Worm (Caenorhabditis elegans) whole organism, mixed stage, embryonic: ENCODE measurements around the gene abcf-2.
"Not testable (repeated sequence)": the region's sequence is repeated elsewhere in the genome, so short reads cannot be mapped to it uniquely, and the experiment has no call there.

Source experiments
- bed-3 ChIP-seq: fragments of 200-800 bp; sonication (Bioruptor generic); optimal IDR thresholded peaks from 3 replicates; lab custom pipeline; 2018; ENCODE audit warnings: mild to moderate bottlenecking, missing genetic modification characterization, moderate library complexity, missing compliant biosample characterization
- blmp-1 ChIP-seq: fragments of 150-350 bp; optimal IDR thresholded peaks from 2 replicates; lab custom pipeline; 2014; ENCODE audit warnings: missing biosample characterization, missing genetic modification characterization
- ceh-39 ChIP-seq: fragments of 150-350 bp; optimal IDR thresholded peaks from 2 replicates; lab custom pipeline; 2014; ENCODE audit warnings: missing biosample characterization, missing genetic modification characterization
- ceh-43 ChIP-seq: fragments of 200-800 bp; sonication (Bioruptor generic); optimal IDR thresholded peaks from 2 replicates; lab custom pipeline; 2018; ENCODE audit warnings: mild to moderate bottlenecking, missing genetic modification characterization, moderate library complexity, missing compliant biosample characterization
- ceh-83 ChIP-seq: fragments of 200-800 bp; sonication (Bioruptor generic); optimal IDR thresholded peaks from 2 replicates; lab custom pipeline; 2018; ENCODE audit warnings: mild to moderate bottlenecking, missing genetic modification characterization, missing compliant biosample characterization
- cnd-1 ChIP-seq: fragments of 200-800 bp; sonication (Bioruptor generic); optimal IDR thresholded peaks from 2 replicates; lab custom pipeline; 2018; ENCODE audit warnings: mild to moderate bottlenecking, missing genetic modification characterization, missing compliant biosample characterization
- drap-1 ChIP-seq: fragments of 200-800 bp; sonication (Bioruptor generic); optimal IDR thresholded peaks from 3 replicates; lab custom pipeline; 2018; ENCODE audit warnings: mild to moderate bottlenecking, missing genetic modification characterization, missing compliant biosample characterization
- elt-1 ChIP-seq: sonication (generic microtip); optimal IDR thresholded peaks from 2 replicates; lab custom pipeline; 2017; ENCODE audit warnings: missing genetic modification characterization, mild to moderate bottlenecking, missing compliant biosample characterization, antibody characterized with exemption, moderate library complexity, borderline replicate concordance; ENCODE audit not compliant: insufficient read depth
- flh-1 ChIP-seq: fragments of 200-800 bp; sonication (Bioruptor generic); optimal IDR thresholded peaks from 2 replicates; lab custom pipeline; 2018; ENCODE audit warnings: mild to moderate bottlenecking, missing genetic modification characterization, moderate library complexity, missing compliant biosample characterization
- ham-2 ChIP-seq: fragments of 200-800 bp; sonication (Bioruptor generic); optimal IDR thresholded peaks from 2 replicates; lab custom pipeline; 2018; ENCODE audit warnings: mild to moderate bottlenecking, missing genetic modification characterization, missing compliant biosample characterization
- hlh-1 ChIP-seq: fragments of 150-350 bp; optimal IDR thresholded peaks from 2 replicates; lab custom pipeline; 2014; ENCODE audit warnings: missing biosample characterization, missing genetic modification reagents, missing genetic modification characterization
- lin-13 ChIP-seq: fragments of 150-350 bp; optimal IDR thresholded peaks from 2 replicates; lab custom pipeline; 2014; ENCODE audit warnings: missing biosample characterization, missing genetic modification characterization
- lin-32 ChIP-seq: fragments of 200-800 bp; sonication (Bioruptor generic); optimal IDR thresholded peaks from 2 replicates; lab custom pipeline; 2018; ENCODE audit warnings: mild to moderate bottlenecking, missing genetic modification characterization, missing compliant biosample characterization
- lsy-2 ChIP-seq: fragments of 150-350 bp; optimal IDR thresholded peaks from 2 replicates; lab custom pipeline; 2014; ENCODE audit warnings: missing biosample characterization, missing genetic modification characterization
- mep-1 ChIP-seq: fragments of 150-350 bp; optimal IDR thresholded peaks from 2 replicates; lab custom pipeline; 2017; ENCODE audit warnings: missing biosample characterization, missing genetic modification reagents, missing genetic modification characterization, inconsistent platforms
- mls-2 ChIP-seq: sonication (generic microtip); optimal IDR thresholded peaks from 2 replicates; lab custom pipeline; 2016; ENCODE audit warnings: mild to moderate bottlenecking, missing genetic modification characterization, moderate library complexity, missing compliant biosample characterization
- nhr-12 ChIP-seq: fragments of 150-350 bp; optimal IDR thresholded peaks from 2 replicates; lab custom pipeline; 2014; ENCODE audit warnings: missing biosample characterization, missing genetic modification characterization
- nhr-2 ChIP-seq: fragments of 150-350 bp; optimal IDR thresholded peaks from 2 replicates; lab custom pipeline; 2014; ENCODE audit warnings: missing biosample characterization, missing genetic modification characterization
- nhr-237 ChIP-seq: fragments of 150-350 bp; optimal IDR thresholded peaks from 2 replicates; lab custom pipeline; 2014; ENCODE audit warnings: missing biosample characterization, missing genetic modification characterization
- nhr-28 ChIP-seq: fragments of 150-350 bp; optimal IDR thresholded peaks from 2 replicates; lab custom pipeline; 2014; ENCODE audit warnings: missing biosample characterization, missing genetic modification characterization
- nhr-76 ChIP-seq: sonication (generic microtip); optimal IDR thresholded peaks from 2 replicates; lab custom pipeline; 2017; ENCODE audit warnings: missing biosample characterization, missing genetic modification characterization
- snpc-4 ChIP-seq: fragments of 150-350 bp; optimal IDR thresholded peaks from 2 replicates; lab custom pipeline; 2014; ENCODE audit warnings: missing biosample characterization, missing genetic modification characterization
- sptf-1 ChIP-seq: sonication (generic microtip); optimal IDR thresholded peaks from 2 replicates; lab custom pipeline; 2017; ENCODE audit warnings: mild to moderate bottlenecking, missing genetic modification characterization, moderate library complexity, missing compliant biosample characterization
- tbx-8 ChIP-seq: fragments of 200-800 bp; sonication (Bioruptor generic); optimal IDR thresholded peaks from 2 replicates; lab custom pipeline; 2018; ENCODE audit warnings: mild to moderate bottlenecking, missing genetic modification characterization, moderate library complexity, missing compliant biosample characterization
- unc-120 ChIP-seq: sonication (generic microtip); optimal IDR thresholded peaks from 2 replicates; lab custom pipeline; 2017; ENCODE audit warnings: missing genetic modification characterization, missing compliant biosample characterization; ENCODE audit not compliant: poor library complexity, severe bottlenecking
- unc-39 ChIP-seq: fragments of 150-350 bp; optimal IDR thresholded peaks from 2 replicates; lab custom pipeline; 2014; ENCODE audit warnings: missing biosample characterization, missing genetic modification characterization
- unc-62 ChIP-seq: fragments of 150-350 bp; optimal IDR thresholded peaks from 2 replicates; lab custom pipeline; 2014; ENCODE audit warnings: missing biosample characterization, missing genetic modification reagents, missing genetic modification characterization

The abcf-2 gene

DNA sequence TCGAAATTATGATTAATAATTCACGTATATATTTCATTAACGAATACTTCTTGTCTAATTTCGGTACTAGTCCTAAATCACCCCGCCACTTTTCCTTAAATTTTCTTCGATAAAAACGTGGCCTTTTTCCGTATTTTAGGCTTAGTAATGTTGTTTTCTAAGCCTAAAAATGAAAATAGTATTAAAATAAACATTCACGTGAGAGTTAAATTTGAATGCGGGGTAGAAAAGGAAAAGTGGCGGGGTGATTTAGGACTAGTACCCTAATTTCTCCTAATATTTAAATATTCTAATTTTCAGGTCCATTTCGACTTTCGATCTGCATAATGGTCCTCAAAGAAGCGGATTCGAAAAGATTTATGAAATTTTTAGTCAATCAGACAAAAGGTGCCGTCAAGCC lies 36.9 kb upstream of the abcf-2 start, which contains the start of gene T28A8.6:
TSS of gene T28A8.6 (plus strand) at position 301 of the 400 bp plus-strand sequence.
- TF ChIP-seq sptf-1 (tag; lab: Kevin White, UChicago); bed-3; nhr-2 (tag; lab: Kevin White, UChicago): not testable (repeated sequence)

- TF ChIP-seq elt-1 (tag; lab: Kevin White, UChicago) (no peak), nhr-76 (tag; lab: Kevin White, UChicago) (no peak), nhr-237 (tag; lab: Kevin White, UChicago) (no peak), nhr-12 (no peak), cnd-1 (tag; lab: Kevin White, UChicago) (no peak), snpc-4 (tag; lab: Kevin White, UChicago) (no peak), nhr-2 (tag; lab: Kevin White, UChicago) (no peak), ham-2 (GFP tag; lab: Kevin White, UChicago) (no peak), tbx-8 (GFP tag; lab: Kevin White, UChicago) (no peak), drap-1 (no peak), bed-3 (no peak), mep-1 (tag; lab: Kevin White, UChicago) (no peak)
- TF ChIP-seq, all 35 proteins: peak for 0
Observed at ce11 chrIII:13495571-13495970, 33.5 kb upstream of the abcf-2 start, which contains the start of gene T28A8.2. T28A8.2 (minus strand) TSS chrIII:13495671.

DNA sequence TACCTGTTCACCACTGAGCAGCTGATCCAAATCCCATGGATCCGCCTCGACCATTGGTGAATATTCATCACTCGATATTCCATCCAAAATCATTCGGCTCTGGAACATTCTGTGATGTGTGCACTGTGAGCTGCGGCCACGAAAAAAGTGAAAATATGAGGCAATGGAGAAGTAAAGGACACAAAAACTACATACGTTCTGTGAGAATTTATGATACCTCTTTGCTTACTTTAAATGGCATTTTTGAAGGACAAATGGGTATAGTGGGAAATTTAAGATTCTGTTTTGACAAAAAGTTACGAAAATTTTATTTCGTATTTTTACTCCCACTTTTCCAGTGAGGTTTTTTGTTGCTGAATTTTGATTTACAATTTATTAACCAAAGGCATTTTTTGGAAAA lies 30.3 kb upstream of the abcf-2 start, which contains the start of gene twk-40:
TSS of gene twk-40 (minus strand) at position 101 of the 400 bp plus-strand sequence.
- TF ChIP-seq lsy-2 (tag; lab: Kevin White, UChicago) (no peak), unc-62 (no peak), nhr-76 (tag; lab: Kevin White, UChicago) (no peak), mls-2 (tag; lab: Kevin White, UChicago) (no peak), tbx-8 (GFP tag; lab: Kevin White, UChicago) (no peak), unc-39 (tag; lab: Kevin White, UChicago) (no peak), elt-1 (tag; lab: Kevin White, UChicago) (no peak), nhr-2 (tag; lab: Kevin White, UChicago) (no peak), ceh-83 (GFP tag; lab: Kevin White, UChicago) (no peak), ceh-43 (no peak), ham-2 (GFP tag; lab: Kevin White, UChicago) (no peak), lin-32 (GFP tag; lab: Kevin White, UChicago) (no peak), hlh-1 (tag; lab: Kevin White, UChicago) (no peak), blmp-1 (tag; lab: Kevin White, UChicago) (no peak), cnd-1 (tag; lab: Kevin White, UChicago) (no peak), flh-1 (GFP tag; lab: Kevin White, UChicago) (no peak), mep-1 (tag; lab: Kevin White, UChicago) (no peak), ceh-39 (tag; lab: Kevin White, UChicago) (no peak)

- TF ChIP-seq ham-2 (GFP tag; lab: Kevin White, UChicago) (no peak), unc-120 (tag; lab: Kevin White, UChicago) (no peak), lin-13 (tag; lab: Kevin White, UChicago) (no peak), ceh-39 (tag; lab: Kevin White, UChicago) (no peak), hlh-1 (tag; lab: Kevin White, UChicago) (no peak), mep-1 (tag; lab: Kevin White, UChicago) (no peak), unc-62 (no peak), nhr-28 (tag; lab: Kevin White, UChicago) (no peak), flh-1 (GFP tag; lab: Kevin White, UChicago) (no peak)
Observed at ce11 chrIII:13484024-13484423, 22.0 kb upstream of the abcf-2 start, which contains the start of gene acc-4. acc-4 (minus strand) TSS chrIII:13484124.

- TF ChIP-seq lin-13 (tag; lab: Kevin White, UChicago) (no peak), flh-1 (GFP tag; lab: Kevin White, UChicago) (no peak)
Observed at ce11 chrIII:13476682-13477081, 14.6 kb upstream of the abcf-2 start, which contains the start of gene T27E9.6. T27E9.6 (minus strand) TSS chrIII:13476782.

DNA sequence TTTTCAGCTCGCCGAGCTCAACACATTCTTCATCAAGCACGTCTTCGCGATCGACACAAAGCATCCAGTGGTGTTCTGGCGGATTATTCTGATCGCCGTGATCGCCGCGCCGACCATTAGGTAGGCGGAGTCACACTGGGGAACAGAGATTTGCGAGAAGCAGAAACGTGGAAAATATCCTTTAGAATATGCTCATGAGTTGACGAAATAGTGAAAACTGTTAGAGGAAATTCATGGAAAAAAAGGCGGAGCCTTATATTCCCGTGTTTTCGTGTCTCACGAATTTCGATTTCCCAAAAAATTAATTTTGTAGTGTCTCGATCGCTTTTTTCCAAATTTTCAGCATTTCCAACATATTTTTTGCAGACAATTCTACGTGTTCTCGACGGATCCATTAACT lies 12.4 kb upstream of the abcf-2 start:
- TF ChIP-seq tbx-8 (GFP tag; lab: Kevin White, UChicago) (no peak), cnd-1 (tag; lab: Kevin White, UChicago) (peak; percentile 54)
